Worm (Caenorhabditis elegans): Measurements from ENCODE around the gene Y113G7A.12.

DNA sequence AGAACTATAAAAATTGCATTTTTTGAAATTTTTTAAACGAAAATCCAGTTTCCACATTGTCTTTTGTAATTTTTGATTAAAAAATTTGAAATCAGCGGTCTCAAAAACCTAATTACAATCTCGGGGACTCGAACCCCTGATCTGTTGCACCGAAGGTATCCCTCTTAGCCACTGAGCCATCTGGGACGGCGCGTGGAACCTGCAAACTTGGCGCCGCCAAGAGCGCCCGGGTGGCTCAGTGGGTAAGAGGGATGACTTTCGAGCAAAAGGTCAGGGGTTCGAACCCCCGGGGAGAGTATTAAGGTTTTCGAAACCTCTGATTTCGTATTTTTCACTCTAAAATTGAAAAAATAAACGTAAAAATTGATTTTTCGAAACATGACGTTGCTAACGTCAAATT is 19.4 kb upstream of the Y113G7A.12 start:
- no peak for TF ChIP-seq W03F9.2 (tag; optimal IDR thresholded peaks at IDR 0.05)
- TF ChIP-seq him-1 (tag; optimal IDR thresholded peaks at IDR 0.05), result no peak

Measured in whole organism, L4/young adult.